Worm (Caenorhabditis elegans): ENCODE measurements around the gene arrd-2.
"Not testable (repeated sequence)": the region's sequence is repeated elsewhere in the genome, so short reads cannot be mapped to it uniquely, and the experiment has no call there.

Gene arrd-2

DNA sequence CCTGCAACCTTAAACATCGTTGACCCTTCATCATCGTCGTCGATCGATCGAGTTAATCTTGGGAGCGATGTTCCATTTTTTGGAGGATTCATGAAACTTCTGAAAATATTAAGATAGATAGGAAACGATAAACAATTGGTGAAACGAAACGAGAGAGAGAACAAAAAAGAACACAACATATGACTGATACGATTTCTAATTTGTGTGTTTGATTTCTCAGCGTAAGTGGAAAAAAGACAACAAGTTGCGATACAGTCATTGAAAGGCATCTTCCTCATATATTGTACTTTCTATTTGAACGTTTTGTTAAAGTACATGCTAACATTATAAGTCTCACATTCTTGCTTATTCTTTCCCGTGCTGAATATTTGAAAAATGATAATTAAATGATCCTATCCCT is 44.6 kb downstream of the arrd-2 start, which contains the start of gene R09D1.12:
Gene R09D1.12 (minus strand): TSS at position 101 of the 400 bp plus-strand sequence.
- not testable (repeated sequence) for TF ChIP-seq peb-1, nhr-23, ztf-11 (tag; optimal IDR thresholded peaks at IDR 0.05)

ce11 chrII:9454304-9454703 is 46.7 kb downstream of the arrd-2 start, which contains the start of gene chil-19:
TSS of gene chil-19 (minus strand) at chrII:9454404.
- no peak for TF ChIP-seq mbf-1 (tag; optimal IDR thresholded peaks at IDR 0.05)
- no peak for TF ChIP-seq nhr-77 (tag; optimal IDR thresholded peaks at IDR 0.05)
- TF ChIP-seq nhr-129 (tag; optimal IDR thresholded peaks at IDR 0.05): no peak
- no peak for TF ChIP-seq fos-1 (tag; optimal IDR thresholded peaks at IDR 0.05)
- TF ChIP-seq lin-39 (tag; optimal IDR thresholded peaks at IDR 0.05): no peak
- TF ChIP-seq elt-3 (tag; optimal IDR thresholded peaks at IDR 0.05): no peak
- no peak for TF ChIP-seq unc-55 (GFP tag; optimal IDR thresholded peaks at IDR 0.05)
- TF ChIP-seq crh-2 (tag; optimal IDR thresholded peaks at IDR 0.05): no peak
- TF ChIP-seq ZK546.5 (tag; optimal IDR thresholded peaks at IDR 0.05): no peak
- TF ChIP-seq egl-27 (tag; optimal IDR thresholded peaks at IDR 0.05): no peak
